Fruit fly (Drosophila melanogaster) whole organism: ENCODE measurements around the gene Ca-beta.

Experiments used
- CG8478 ChIP-seq: fragments of >200 bp; optimal IDR thresholded peaks from 2 replicates; lab custom pipeline; 2018; ENCODE audit warnings: inconsistent platforms
- Dll ChIP-seq: fragments of >200 bp; optimal IDR thresholded peaks from 2 replicates; lab custom pipeline; 2017
- EcR ChIP-seq, 2 experiments: fragments of >200 bp; optimal IDR thresholded peaks; 2 replicates each; lab custom pipeline; 2017; ENCODE audit warnings: missing biosample characterization in 2 of 2, missing genetic modification characterization in 2 of 2, missing genetic modification reagents in 2 of 2
- pan ChIP-seq: fragments of >200 bp; optimal IDR thresholded peaks from 2 replicates; lab custom pipeline; 2017
- usp ChIP-seq: fragments of >200 bp; optimal IDR thresholded peaks from 2 replicates; lab custom pipeline; 2017; ENCODE audit warnings: missing biosample characterization, missing genetic modification characterization, mixed read lengths

dm6 chr2L:11210324-11210758 lies 7.0 kb upstream of the Ca-beta start, which contains the start of gene ab:
- TF ChIP-seq Dll (lab: Kevin White, UChicago) (no peak), pan (lab: Kevin White, UChicago) (no peak), CG8478 (lab: Kevin White, UChicago) (no peak), EcR (GFP tag; optimal IDR thresholded peaks at IDR 0.05; lab: Kevin White, UChicago) (no peak), usp (GFP tag; lab: Kevin White, UChicago) (no peak)
